Worm (Caenorhabditis elegans) whole organism, L1 larva: ENCODE data around the gene asd-1.

Experiments used
- aha-1 ChIP-seq: fragments of 150-350 bp; optimal IDR thresholded peaks from 2 replicates; lab custom pipeline; 2014; ENCODE audit warnings: missing biosample characterization, missing genetic modification characterization
- aly-2 ChIP-seq: fragments of 150-350 bp; optimal IDR thresholded peaks from 2 replicates; lab custom pipeline; 2014; ENCODE audit warnings: missing biosample characterization, missing genetic modification characterization
- blmp-1 ChIP-seq: fragments of 150-350 bp; optimal IDR thresholded peaks from 2 replicates; lab custom pipeline; 2014; ENCODE audit warnings: missing biosample characterization, missing genetic modification characterization
- ceh-88 ChIP-seq: fragments of 200-800 bp; sonication (Bioruptor generic); IDR thresholded peaks from 2 replicates; pipeline ENCODE4 v1.3.6; 2022; ENCODE audit warnings: missing genetic modification characterization, missing compliant biosample characterization
- ces-1 ChIP-seq: fragments of 150-350 bp; optimal IDR thresholded peaks from 2 replicates; lab custom pipeline; 2014; ENCODE audit warnings: missing biosample characterization, missing genetic modification reagents, missing genetic modification characterization
- dpl-1 ChIP-seq, 3 experiments: fragments of 150-350 bp in 2 of 3; sonication (generic microtip) in 1 of 3; optimal IDR thresholded peaks; 2 replicates each; lab custom pipeline; 2014 to 2017; ENCODE audit warnings: missing biosample characterization in 3 of 3, missing genetic modification characterization in 3 of 3, missing genetic modification reagents in 3 of 3
- efl-1 ChIP-seq, 4 experiments: fragments of 150-350 bp; optimal IDR thresholded peaks in 3 of 4; peaks in 1 of 4; 1 replicate in 1 of 4; 2 replicates in 3 of 4; lab custom pipeline; 2014; ENCODE audit warnings: missing biosample characterization in 2 of 4, missing genetic modification characterization in 2 of 4, missing genetic modification reagents in 2 of 4
- egl-27 ChIP-seq, 2 experiments: fragments of 150-350 bp in 1 of 2; sonication (generic microtip); optimal IDR thresholded peaks; 3 replicates each; lab custom pipeline; 2017 to 2018; ENCODE audit warnings: missing biosample characterization in 2 of 2, missing genetic modification characterization in 2 of 2, missing genetic modification reagents in 2 of 2
- elt-3 ChIP-seq, 6 experiments: fragments of 150-350 bp in 1 of 6; sonication (generic microtip); optimal IDR thresholded peaks; 2 replicates each; lab custom pipeline; 2017 to 2018; ENCODE audit warnings: missing biosample characterization in 6 of 6, missing genetic modification characterization in 6 of 6, inconsistent platforms in 1 of 6
- fkh-10 ChIP-seq: sonication (generic microtip); optimal IDR thresholded peaks from 2 replicates; lab custom pipeline; 2017; ENCODE audit warnings: missing biosample characterization, missing genetic modification reagents, missing genetic modification characterization
- grh-1 ChIP-seq: fragments of 200-800 bp; sonication (Bioruptor generic); IDR thresholded peaks from 2 replicates; pipeline ENCODE4 v1.3.6; 2022; ENCODE audit warnings: missing genetic modification reagents, missing genetic modification characterization, missing compliant biosample characterization
- hlh-4 ChIP-seq: sonication (generic microtip); optimal IDR thresholded peaks from 2 replicates; lab custom pipeline; 2016; ENCODE audit warnings: mild to moderate bottlenecking, missing genetic modification characterization, missing compliant biosample characterization
- jun-1 ChIP-seq: fragments of 150-350 bp; optimal IDR thresholded peaks from 2 replicates; lab custom pipeline; 2014; ENCODE audit warnings: missing biosample characterization, missing genetic modification reagents, missing genetic modification characterization
- lin-39 ChIP-seq: fragments of 150-350 bp; optimal IDR thresholded peaks from 2 replicates; lab custom pipeline; 2014; ENCODE audit warnings: missing biosample characterization, missing genetic modification reagents, missing genetic modification characterization
- lir-3 ChIP-seq: sonication (generic microtip); optimal IDR thresholded peaks from 2 replicates; lab custom pipeline; 2016; ENCODE audit warnings: mild to moderate bottlenecking, missing genetic modification characterization, moderate library complexity, missing compliant biosample characterization; ENCODE audit not compliant: poor library complexity
- lsy-2 ChIP-seq, 2 experiments: fragments of 150-350 bp; optimal IDR thresholded peaks; 2 replicates each; lab custom pipeline; 2014; ENCODE audit warnings: missing biosample characterization in 2 of 2, missing genetic modification characterization in 2 of 2
- nhr-12 ChIP-seq: sonication (generic microtip); optimal IDR thresholded peaks from 2 replicates; lab custom pipeline; 2017; ENCODE audit warnings: missing biosample characterization, missing genetic modification characterization
- nhr-71 ChIP-seq: sonication (generic microtip); optimal IDR thresholded peaks from 2 replicates; lab custom pipeline; 2016; ENCODE audit warnings: mild to moderate bottlenecking, missing genetic modification characterization, moderate library complexity, missing compliant biosample characterization
- pag-3 ChIP-seq: sonication (generic microtip); optimal IDR thresholded peaks from 2 replicates; lab custom pipeline; 2017; ENCODE audit warnings: missing genetic modification characterization, mild to moderate bottlenecking, missing compliant biosample characterization, antibody characterized with exemption, borderline replicate concordance; ENCODE audit not compliant: insufficient read depth
- rnt-1 ChIP-seq: sonication (generic microtip); optimal IDR thresholded peaks from 2 replicates; lab custom pipeline; 2016; ENCODE audit warnings: mild to moderate bottlenecking, missing genetic modification characterization, moderate library complexity, missing compliant biosample characterization
- skn-1 ChIP-seq: fragments of 150-350 bp; optimal IDR thresholded peaks from 2 replicates; lab custom pipeline; 2014; ENCODE audit warnings: missing biosample characterization, missing genetic modification characterization
- snpc-4 ChIP-seq: fragments of 150-350 bp; optimal IDR thresholded peaks from 2 replicates; lab custom pipeline; 2014; ENCODE audit warnings: missing biosample characterization, missing genetic modification characterization
- tbx-2 ChIP-seq: sonication (generic microtip); optimal IDR thresholded peaks from 2 replicates; lab custom pipeline; 2016; ENCODE audit warnings: missing genetic modification characterization, missing compliant biosample characterization
- tlp-1 ChIP-seq: fragments of 150-350 bp; optimal IDR thresholded peaks from 2 replicates; lab custom pipeline; 2014; ENCODE audit warnings: missing biosample characterization, missing genetic modification characterization
- xbp-1 ChIP-seq: sonication (generic microtip); optimal IDR thresholded peaks from 2 replicates; lab custom pipeline; 2016; ENCODE audit warnings: missing genetic modification characterization, missing compliant biosample characterization
- zag-1 ChIP-seq: fragments of 150-350 bp; optimal IDR thresholded peaks from 2 replicates; lab custom pipeline; 2014; ENCODE audit warnings: missing biosample characterization, missing genetic modification characterization

asd-1 gene

DNA sequence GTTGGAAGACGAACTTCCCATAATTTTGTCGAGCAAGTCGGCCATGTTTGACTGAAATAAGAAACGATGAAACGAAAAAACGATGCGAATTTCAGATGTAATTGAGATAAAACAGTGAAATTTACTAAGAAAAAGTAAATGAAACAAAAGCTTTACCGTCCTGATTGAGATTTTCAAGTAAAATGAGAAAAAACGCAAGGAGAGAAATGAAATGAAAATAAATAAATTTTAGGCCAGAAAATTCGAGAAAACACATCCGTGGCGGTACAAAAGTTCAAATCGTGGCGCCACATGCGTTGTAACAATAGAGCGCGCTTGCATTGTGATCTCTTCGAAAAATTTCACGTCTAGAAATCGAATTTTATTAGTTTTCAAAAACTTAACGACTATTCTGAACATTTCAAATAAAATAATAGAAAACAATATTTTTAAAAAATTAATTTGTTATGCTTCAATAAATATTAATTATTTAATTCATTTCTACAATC is 20.9 kb upstream of the asd-1 start, which contains the start of the genes hrde-1 and C16C10.13:
Gene hrde-1 (minus strand): TSS at position 51 of the 488 bp plus-strand sequence.
Gene C16C10.13 (plus strand): TSS at position 332 of the 488 bp plus-strand sequence.
- TF ChIP-seq efl-1 (optimal IDR thresholded peaks at IDR 0.05; lab: Kevin White, UChicago) (peak in 1 of 2 experiments; percentile 58), efl-1 (GFP tag; optimal IDR thresholded peaks at IDR 0.05 in 1 of 2; lab: Kevin White, UChicago) (no peak), snpc-4 (tag; lab: Kevin White, UChicago) (no peak), xbp-1 (no peak)

DNA sequence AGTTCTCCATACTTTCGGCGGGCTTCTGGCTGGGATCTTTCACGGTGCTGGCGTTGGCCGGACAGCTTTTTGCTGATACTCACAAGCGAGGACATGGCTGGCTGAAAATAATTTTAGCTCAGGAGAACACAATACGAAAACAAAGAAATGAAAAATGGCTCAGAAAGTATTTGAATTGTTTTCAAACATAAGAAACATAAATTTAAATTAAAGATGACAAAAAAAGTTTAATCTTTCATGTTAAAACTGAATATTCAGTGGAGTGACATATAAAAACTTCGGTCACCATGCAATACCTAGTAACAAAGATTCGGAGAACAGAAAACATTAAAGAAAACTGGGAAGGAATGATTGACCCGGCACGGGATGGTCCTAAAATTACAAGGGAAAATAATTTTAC is 18.5 kb upstream of the asd-1 start, which contains the start of gene C16C10.2:
Gene C16C10.2 (minus strand): TSS at position 101 of the 400 bp plus-strand sequence.
- TF ChIP-seq grh-1 (GFP tag; lab: Robert Waterston, UW) (no peak), aha-1 (tag; lab: Kevin White, UChicago) (no peak), ces-1 (GFP tag; lab: Kevin White, UChicago) (no peak), aly-2 (no peak), egl-27 (tag; optimal IDR thresholded peaks at IDR 0.05; lab: Kevin White, UChicago) (no peak), tlp-1 (tag; lab: Kevin White, UChicago) (no peak), zag-1 (tag; lab: Kevin White, UChicago) (no peak), tbx-2 (no peak)

DNA sequence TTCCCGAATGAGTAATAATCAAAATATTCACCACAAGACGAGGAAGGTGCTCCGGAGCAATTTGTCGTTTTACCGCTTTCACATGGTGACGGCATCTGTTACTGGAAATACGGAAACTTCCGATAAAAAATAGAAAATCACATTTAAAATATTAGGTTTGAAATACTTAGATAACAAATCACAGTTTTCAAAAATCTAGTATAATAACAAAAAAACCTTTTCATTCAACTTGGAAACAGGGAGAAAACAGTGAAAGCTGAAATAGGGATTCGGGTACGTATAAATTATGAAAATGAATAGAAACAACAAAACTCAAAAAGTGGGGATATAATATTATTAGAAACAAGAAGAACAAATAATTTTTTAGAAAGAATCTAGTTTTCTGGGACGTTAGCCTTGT is 15.7 kb upstream of the asd-1 start, which contains the start of gene C16C10.1:
Gene C16C10.1 (minus strand): TSS at position 101 of the 400 bp plus-strand sequence.
- TF ChIP-seq aha-1 (tag; lab: Kevin White, UChicago), result no peak
- TF ChIP-seq, all 84 proteins: peak for 0

DNA sequence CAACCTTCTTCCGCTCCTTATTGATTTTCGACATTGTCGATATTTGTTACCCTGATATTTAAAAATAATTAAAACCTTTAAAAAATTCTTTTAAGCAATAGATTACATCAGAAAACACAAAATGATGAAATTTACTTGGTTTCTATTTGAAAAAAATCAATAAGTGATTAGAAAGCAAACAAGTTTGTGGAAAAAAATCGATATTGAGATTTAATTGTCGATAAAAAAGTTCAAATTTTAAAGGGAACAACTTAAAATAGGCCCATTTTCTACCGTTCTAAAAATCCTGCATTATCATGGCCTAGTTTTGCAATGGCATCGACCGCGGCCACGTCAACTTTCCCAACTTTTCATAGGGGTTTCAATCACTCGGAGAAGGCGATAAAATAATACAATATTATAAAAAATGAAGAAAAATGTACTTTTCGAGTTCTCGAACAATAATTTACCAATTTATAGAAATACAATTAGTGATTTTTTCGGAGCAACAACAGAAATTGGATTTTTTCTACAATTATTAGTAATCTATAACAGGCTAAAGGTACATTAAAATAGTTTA is 10.3 kb upstream of the asd-1 start, which contains the start of gene lars-1:
Gene lars-1 (minus strand): TSS at position 51 of the 559 bp plus-strand sequence.
- no peak for TF ChIP-seq efl-1 (optimal IDR thresholded peaks at IDR 0.05; lab: Kevin White, UChicago)
- peak in 1 of 2 experiments; percentile 81 for TF ChIP-seq efl-1 (GFP tag; optimal IDR thresholded peaks at IDR 0.05 in 1 of 2; lab: Kevin White, UChicago)
- no peak for TF ChIP-seq nhr-12 (tag; lab: Kevin White, UChicago)
- no peak for TF ChIP-seq ceh-88 (GFP tag; lab: Robert Waterston, UW)
- TF ChIP-seq lsy-2 (tag; optimal IDR thresholded peaks at IDR 0.05; lab: Kevin White, UChicago), result peak in 1 of 2 experiments; percentile 29
- TF ChIP-seq pag-3 (tag; lab: Kevin White, UChicago), result peak; percentile 94
- peak in 1 of 3 experiments; percentile 10 for TF ChIP-seq dpl-1 (GFP tag; optimal IDR thresholded peaks at IDR 0.05; lab: Kevin White, UChicago)
- peak; percentile 15 for TF ChIP-seq rnt-1 (tag; lab: Kevin White, UChicago)
- TF ChIP-seq lin-39 (tag; lab: Kevin White, UChicago), result no peak
- TF ChIP-seq blmp-1, result peak; percentile 32
- TF ChIP-seq lir-3, result peak; percentile 15

DNA sequence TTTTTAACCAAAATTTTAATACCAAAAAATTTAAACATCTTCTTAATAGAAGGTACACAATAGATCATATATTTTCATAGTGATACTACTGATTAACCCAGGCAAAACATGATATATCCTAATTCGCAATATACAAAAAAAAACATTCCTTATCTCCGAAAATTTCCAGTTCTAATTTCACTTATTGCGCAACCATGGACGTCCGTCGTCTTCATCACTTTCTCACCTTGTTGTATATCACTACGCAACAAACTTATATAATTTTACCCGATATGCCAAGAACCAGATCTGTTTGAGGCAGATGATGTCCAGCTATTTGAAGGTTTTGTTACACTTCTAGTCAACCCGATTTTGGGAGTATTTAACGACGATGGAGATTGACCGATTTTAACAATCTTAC is 9.2 kb upstream of the asd-1 start, which contains the start of gene R74.2:
Gene R74.2 (plus strand): TSS at position 316 of the 400 bp plus-strand sequence.
- no peak for TF ChIP-seq nhr-71 (tag; lab: Kevin White, UChicago)
- no peak for TF ChIP-seq skn-1 (tag; lab: Kevin White, UChicago)
- TF ChIP-seq hlh-4 (tag; lab: Kevin White, UChicago), result no peak
- TF ChIP-seq tlp-1 (tag; lab: Kevin White, UChicago), result no peak
- TF ChIP-seq blmp-1, result peak; percentile 98

DNA sequence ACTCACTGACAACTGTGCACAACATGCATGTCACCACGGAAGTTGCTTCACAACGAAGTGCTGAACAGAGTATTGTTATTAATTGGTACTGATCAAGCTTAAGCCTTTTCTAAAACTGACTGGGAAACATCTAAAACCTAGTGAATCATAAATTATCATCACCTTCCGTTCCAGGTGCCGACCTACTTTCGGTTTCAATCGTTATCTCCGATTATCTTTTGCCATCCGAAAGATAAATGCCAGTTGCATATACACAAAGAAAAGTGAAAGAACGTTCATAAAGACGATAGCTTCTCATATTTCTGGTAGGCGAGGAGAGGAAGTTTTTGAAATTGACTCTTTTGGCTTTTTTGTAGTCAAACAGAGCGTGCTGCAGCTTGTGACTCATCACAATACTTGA is 7.5 kb upstream of the asd-1 start:
- TF ChIP-seq ces-1 (GFP tag; lab: Kevin White, UChicago) (no peak), elt-3 (tag; optimal IDR thresholded peaks at IDR 0.05; lab: Kevin White, UChicago) (peak in 2 of 6 experiments; percentile 50 to 70), blmp-1 (peak; percentile 98)
- TF ChIP-seq, all 84 proteins: peak for 2

DNA sequence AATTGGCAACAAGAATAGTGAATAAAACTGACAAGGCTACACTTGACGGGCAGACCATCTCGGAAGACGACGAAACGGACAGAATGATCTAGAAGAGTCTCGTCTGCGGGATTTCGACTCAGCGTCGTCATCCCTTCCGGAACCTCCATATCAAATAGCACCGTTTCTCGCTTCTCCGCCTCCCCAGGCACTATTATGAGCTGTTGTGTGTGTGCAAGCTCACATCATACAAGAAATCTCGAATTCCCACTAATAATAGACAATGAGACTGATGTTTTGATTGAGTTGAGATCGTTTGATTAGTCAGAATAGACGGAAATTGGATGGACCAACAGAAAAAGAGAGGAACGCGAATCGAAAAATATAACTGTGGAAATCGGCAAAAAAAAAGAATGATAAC is 6.8 kb upstream of the asd-1 start, which contains the start of gene spp-28:
Gene spp-28 (minus strand): TSS at position 101 of the 400 bp plus-strand sequence.
- TF ChIP-seq blmp-1 (no peak), fkh-10 (GFP tag; lab: Kevin White, UChicago) (no peak), jun-1 (no peak)
